Fruit fly (Drosophila melanogaster): ENCODE data around the gene tgo.
A peak's percentile ranks its signal among the peaks of the same experiment; 100 is the strongest.

The tgo gene

DNA sequence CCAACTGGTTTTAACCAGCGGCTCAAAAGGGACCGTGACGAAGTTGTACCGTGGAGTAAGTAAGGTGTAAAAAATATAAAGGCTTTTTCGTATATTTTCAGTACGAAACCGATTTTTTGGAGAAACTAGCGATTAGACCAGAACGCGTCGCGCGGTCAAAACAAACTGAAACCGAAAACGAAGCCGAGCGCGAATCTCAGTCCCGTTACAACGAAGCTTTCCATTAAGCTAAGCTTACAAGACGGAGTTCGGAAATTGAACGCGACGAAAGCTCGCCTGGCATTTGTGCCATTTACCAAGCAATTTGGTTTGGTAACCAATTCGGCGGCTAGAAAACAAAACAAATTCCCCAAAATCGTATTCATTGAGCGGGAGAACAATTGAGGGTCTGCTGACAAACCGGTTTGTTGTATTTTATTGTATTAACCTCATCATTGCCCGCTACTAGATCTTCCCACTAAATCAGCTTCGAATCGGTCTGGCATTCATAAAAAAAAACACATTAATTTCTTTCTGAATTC is 18.0 kb downstream of the tgo start (continued):
- TF ChIP-seq slou (GFP tag; optimal IDR thresholded peaks at IDR 0.05) (no peak), Hsf (GFP tag; optimal IDR thresholded peaks at IDR 0.05) (no peak), CG32772 (GFP tag; IDR thresholded peaks at IDR 0.05) (no peak), Chrac-16 (GFP tag; optimal IDR thresholded peaks at IDR 0.05) (no peak), zen2 (GFP tag; IDR thresholded peaks at IDR 0.05; ENCODE audit: partially characterized antibody) (no peak), Sin3A (optimal IDR thresholded peaks at IDR 0.05) (no peak), CG10462 (GFP tag; optimal IDR thresholded peaks at IDR 0.05) (no peak), ttk (GFP tag; IDR thresholded peaks at IDR 0.05) (no peak), zfh2 (GFP tag; optimal IDR thresholded peaks at IDR 0.05) (no peak), CG11696 (GFP tag; IDR thresholded peaks at IDR 0.05) (no peak), Nf-YC (tag; optimal IDR thresholded peaks at IDR 0.05) (no peak), tna (GFP tag; IDR thresholded peaks at IDR 0.05; ENCODE audit: partially characterized antibody) (no peak), CG8089 (GFP tag; optimal IDR thresholded peaks at IDR 0.05) (no peak), ind (GFP tag; optimal IDR thresholded peaks at IDR 0.05) (no peak), B-H2 (GFP tag; optimal IDR thresholded peaks at IDR 0.05) (peak; percentile 37), dm (GFP tag; optimal IDR thresholded peaks at IDR 0.05) (no peak), CG12391 (tag; optimal IDR thresholded peaks at IDR 0.05) (no peak)

DNA sequence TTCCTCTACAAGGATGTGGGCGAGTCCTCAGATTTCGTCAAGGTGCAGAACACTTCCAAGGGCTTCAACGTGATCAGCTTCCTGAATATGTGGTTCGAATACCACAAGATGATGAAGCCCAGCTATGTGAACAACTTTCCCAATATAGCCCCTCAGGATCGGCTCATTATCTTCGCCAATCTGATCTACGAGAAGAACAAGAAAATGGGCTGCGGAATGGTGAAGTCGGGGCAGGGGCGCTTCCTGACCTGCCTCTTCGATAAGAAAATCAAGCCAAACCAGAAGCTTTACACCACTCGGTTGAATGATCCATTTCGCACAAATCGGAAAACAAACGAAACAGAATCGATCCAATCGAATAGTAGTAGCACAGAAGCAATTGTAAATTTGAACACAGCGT is 21.6 kb downstream of the tgo start:
- TF ChIP-seq odd (GFP tag; optimal IDR thresholded peaks at IDR 0.05): no peak
- no peak for TF ChIP-seq Xrp1 (GFP tag; IDR thresholded peaks at IDR 0.05)
- TF ChIP-seq CG12155 (GFP tag; optimal IDR thresholded peaks at IDR 0.05): no peak
- TF ChIP-seq chn (GFP tag; optimal IDR thresholded peaks at IDR 0.05): no peak
- no peak for TF ChIP-seq ssp (GFP tag; IDR thresholded peaks at IDR 0.05)
- 0 out of 3 replicates have a peak, but pooled peaks have one; percentile 17 for TF ChIP-seq tgo (GFP tag; IDR thresholded peaks at IDR 0.05)

DNA sequence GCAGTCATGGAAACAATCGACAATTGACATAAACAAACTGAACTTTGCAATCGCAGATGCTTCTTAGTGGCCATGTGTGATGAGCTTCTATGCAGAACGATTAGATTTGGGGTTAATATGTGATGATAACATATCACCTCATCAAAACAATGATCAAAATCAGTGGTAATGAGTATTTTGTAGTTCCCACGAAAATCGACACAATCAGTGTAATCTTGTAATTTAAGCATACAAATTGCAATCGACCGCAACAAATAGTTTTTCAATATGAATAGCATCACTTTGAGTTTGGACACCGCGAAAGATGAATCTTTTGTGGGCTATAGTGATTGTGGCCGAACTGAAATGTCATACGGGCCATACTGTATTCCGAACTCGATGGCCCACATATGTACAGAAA is 22.4 kb downstream of the tgo start, which contains the start of gene CG11977:
Gene CG11977 (plus strand): TSS at position 301 of the 400 bp plus-strand sequence.
- no peak for TF ChIP-seq H2.0 (GFP tag; IDR thresholded peaks at IDR 0.05)
- TF ChIP-seq CG14441 (GFP tag; IDR thresholded peaks at IDR 0.05): no peak
- no peak for TF ChIP-seq sr (GFP tag; IDR thresholded peaks at IDR 0.05)
- TF ChIP-seq Hmx (GFP tag; optimal IDR thresholded peaks at IDR 0.05): no peak
- TF ChIP-seq ranshi (GFP tag; IDR thresholded peaks at IDR 0.05): no peak
- no peak for TF ChIP-seq Optix (GFP tag; IDR thresholded peaks at IDR 0.05)
- TF ChIP-seq E2f1 (GFP tag; IDR thresholded peaks at IDR 0.05): no peak
- TF ChIP-seq CG15269 (tag; optimal IDR thresholded peaks at IDR 0.05): no peak
- no peak for TF ChIP-seq Deaf1 (tag; optimal IDR thresholded peaks at IDR 0.05)
- TF ChIP-seq stwl (tag; optimal IDR thresholded peaks at IDR 0.05): no peak

- TF ChIP-seq Jarid2 (GFP tag; optimal IDR thresholded peaks at IDR 0.05): peak; percentile 32
- peak; percentile 57 for TF ChIP-seq Meics (GFP tag; optimal IDR thresholded peaks at IDR 0.05)
- no peak for TF ChIP-seq usp (GFP tag; optimal IDR thresholded peaks at IDR 0.05)
- no peak for TF ChIP-seq CG11093 (GFP tag; IDR thresholded peaks at IDR 0.05)
- no peak for TF ChIP-seq salm (tag; optimal IDR thresholded peaks at IDR 0.05)
- TF ChIP-seq E2f1 (GFP tag; IDR thresholded peaks at IDR 0.05): 0 out of 2 replicates have a peak, but pooled peaks have one; percentile 39
- peak; percentile 28; the same call in 1 of the 2 replicates for TF ChIP-seq Rx (GFP tag; IDR thresholded peaks at IDR 0.05)
- no peak for TF ChIP-seq Lim3 (GFP tag; IDR thresholded peaks at IDR 0.05)
- TF ChIP-seq Oli (tag; optimal IDR thresholded peaks at IDR 0.05): no peak
- TF ChIP-seq scrt (GFP tag; optimal IDR thresholded peaks at IDR 0.05): no peak
- peak; percentile 64 for TF ChIP-seq NK7.1 (GFP tag; optimal IDR thresholded peaks at IDR 0.05)
- TF ChIP-seq E2f2 (GFP tag; IDR thresholded peaks at IDR 0.05): peak; percentile 38; the same call in 1 of the 2 replicates
- peak; percentile 66 for TF ChIP-seq CG3065 (GFP tag; optimal IDR thresholded peaks at IDR 0.05)
- peak; percentile 65 for TF ChIP-seq CG1647 (GFP tag; optimal IDR thresholded peaks at IDR 0.05)
- no peak for TF ChIP-seq tap (tag; optimal IDR thresholded peaks at IDR 0.05)
- TF ChIP-seq gcm2 (GFP tag; optimal IDR thresholded peaks at IDR 0.05): peak; percentile 38
- TF ChIP-seq gfzf (GFP tag; optimal IDR thresholded peaks at IDR 0.05): peak; percentile 35
Observed at dm6 chr3R:8992928-8993579, 26.8 kb downstream of the tgo start, which contains the start of gene CG11975. TSS of gene CG11975 (plus strand) at chr3R:8993253.

All from whole organism, embryonic.